Fruit fly (Drosophila melanogaster) whole organism, prepupa: ENCODE measurements around the gene CG5104.

Experiments
- CG10669 ChIP-seq: fragments of 200-800 bp; sonication (Bioruptor generic); optimal IDR thresholded peaks from 3 replicates; lab custom pipeline; 2018; ENCODE audit warnings: missing biosample characterization, mild to moderate bottlenecking, missing genetic modification characterization, moderate library complexity
- CG11294 ChIP-seq: fragments of 200-800 bp; sonication (Bioruptor generic); IDR thresholded peaks from 2 replicates; pipeline ENCODE4 v1.3.6; 2022; ENCODE audit warnings: missing biosample characterization, missing genetic modification characterization
- CG11762 ChIP-seq: fragments of 200-800 bp; sonication (Bioruptor generic); optimal IDR thresholded peaks from 3 replicates; lab custom pipeline; 2016; ENCODE audit warnings: missing biosample characterization, missing genetic modification characterization; ENCODE audit not compliant: insufficient read depth
- CG34406 ChIP-seq: fragments of 200-800 bp; sonication (Bioruptor generic); optimal IDR thresholded peaks from 3 replicates; lab custom pipeline; 2016; ENCODE audit warnings: missing biosample characterization, missing genetic modification characterization
- Hr38 ChIP-seq: sonication (Bioruptor generic); optimal IDR thresholded peaks from 2 replicates; lab custom pipeline; 2016; ENCODE audit warnings: missing biosample characterization, missing genetic modification characterization
- Smox ChIP-seq: fragments of 200-800 bp; sonication (Bioruptor generic); optimal IDR thresholded peaks from 3 replicates; lab custom pipeline; 2016; ENCODE audit warnings: missing biosample characterization, missing genetic modification characterization
- Sox15 ChIP-seq: fragments of 200-800 bp; sonication (Bioruptor generic); optimal IDR thresholded peaks from 3 replicates; lab custom pipeline; 2016; ENCODE audit warnings: missing biosample characterization, missing genetic modification characterization
- eg ChIP-seq: fragments of 200-800 bp; sonication (Bioruptor generic); IDR thresholded peaks from 3 replicates; pipeline ENCODE4 v1.3.6; 2022; ENCODE audit warnings: missing biosample characterization, missing genetic modification characterization
- fd59A ChIP-seq: fragments of 200-800 bp; sonication (Bioruptor generic); optimal IDR thresholded peaks from 2 replicates; lab custom pipeline; 2017; ENCODE audit warnings: missing biosample characterization, mild to moderate bottlenecking, missing genetic modification characterization, missing genetic modification reagents

dm6 chr3L:20549358-20549757 lies 28.5 kb downstream of the CG5104 start:
- TF ChIP-seq Smox (GFP tag; lab: Kevin White, UChicago) (peak; percentile 74), fd59A (peak; percentile 53), CG10669 (GFP tag; lab: Kevin White, UChicago) (peak; percentile 76), Hr38 (no peak), eg (GFP tag; lab: Robert Waterston, UW) (no peak), CG34406 (GFP tag; lab: Kevin White, UChicago) (peak; percentile 43), CG11294 (GFP tag; lab: Robert Waterston, UW) (no peak), Sox15 (GFP tag; lab: Kevin White, UChicago) (no peak), CG11762 (peak; percentile 9)
